Fruit fly (Drosophila melanogaster) whole organism, embryonic: ENCODE measurements around the gene CG6654.
A peak's percentile ranks its signal among the peaks of the same experiment; 100 is the strongest.

Experiments used
- Atf3 ChIP-seq: fragments of 200-800 bp; sonication (Bioruptor generic); optimal IDR thresholded peaks from 3 replicates; lab custom pipeline; 2016; ENCODE audit warnings: missing biosample characterization, missing genetic modification characterization
- Bgb ChIP-seq: fragments of 200-800 bp; sonication (Bioruptor generic); IDR thresholded peaks from 2 replicates; pipeline ENCODE4 v1.3.6; 2022; ENCODE audit warnings: missing biosample characterization, missing genetic modification characterization; ENCODE audit not compliant: partially characterized antibody
- CG10267 ChIP-seq: fragments of 200-800 bp; sonication (Bioruptor generic); optimal IDR thresholded peaks from 2 replicates; lab custom pipeline; 2018; ENCODE audit warnings: missing biosample characterization, mild to moderate bottlenecking, missing genetic modification characterization, moderate library complexity
- CG10959 ChIP-seq: fragments of 200-800 bp; sonication (Bioruptor generic); IDR thresholded peaks from 2 replicates; pipeline ENCODE4 v1.3.6; 2022; ENCODE audit warnings: missing biosample characterization, missing genetic modification characterization
- CG11093 ChIP-seq: fragments of 200-800 bp; sonication (Bioruptor generic); IDR thresholded peaks from 3 replicates; pipeline ENCODE4 v1.3.6; 2022; ENCODE audit warnings: missing biosample characterization, missing genetic modification characterization
- CG11560 ChIP-seq: fragments of 200-800 bp; sonication (Bioruptor generic); IDR thresholded peaks from 3 replicates; pipeline ENCODE4 v1.3.6; 2022; ENCODE audit warnings: missing biosample characterization, missing genetic modification characterization
- CG12391 ChIP-seq: fragments of 200-800 bp; sonication (Bioruptor generic); optimal IDR thresholded peaks from 3 replicates; lab custom pipeline; 2018; ENCODE audit warnings: missing biosample characterization, mild to moderate bottlenecking, missing genetic modification characterization, moderate library complexity
- CG13296 ChIP-seq: fragments of 200-800 bp; sonication (Bioruptor generic); optimal IDR thresholded peaks from 3 replicates; lab custom pipeline; 2018; ENCODE audit warnings: missing biosample characterization, mild to moderate bottlenecking, missing genetic modification characterization
- CG14965 ChIP-seq: fragments of 200-800 bp; sonication (Bioruptor generic); optimal IDR thresholded peaks from 2 replicates; lab custom pipeline; 2016; ENCODE audit warnings: missing biosample characterization, missing genetic modification characterization, borderline replicate concordance
- CG1603 ChIP-seq: fragments of 200-800 bp; sonication (Bioruptor generic); optimal IDR thresholded peaks from 2 replicates; lab custom pipeline; 2019; ENCODE audit warnings: missing biosample characterization, mild to moderate bottlenecking, missing genetic modification characterization, moderate library complexity
- CG16863 ChIP-seq: fragments of 200-800 bp; sonication (Bioruptor generic); optimal IDR thresholded peaks from 3 replicates; lab custom pipeline; 2016; ENCODE audit warnings: missing biosample characterization, missing genetic modification characterization
- CG18599 ChIP-seq: fragments of 200-800 bp; sonication (Bioruptor generic); optimal IDR thresholded peaks from 3 replicates; lab custom pipeline; 2017; ENCODE audit warnings: missing biosample characterization, missing genetic modification characterization, mild to moderate bottlenecking, moderate library complexity, missing genetic modification reagents
- CG3838 ChIP-seq: fragments of 200-800 bp; sonication (Bioruptor generic); optimal IDR thresholded peaks from 3 replicates; lab custom pipeline; 2016; ENCODE audit warnings: missing biosample characterization, missing genetic modification characterization
- CG4424 ChIP-seq: fragments of 200-800 bp; sonication (Bioruptor generic); optimal IDR thresholded peaks from 3 replicates; lab custom pipeline; 2016; ENCODE audit warnings: missing biosample characterization, missing genetic modification characterization
- CG4730 ChIP-seq: fragments of 200-800 bp; sonication (Bioruptor generic); IDR thresholded peaks from 2 replicates; pipeline ENCODE4 v1.3.6; 2022; ENCODE audit warnings: missing biosample characterization, missing genetic modification characterization
- CG7839 ChIP-seq: fragments of 200-800 bp; sonication (Bioruptor generic); optimal IDR thresholded peaks from 3 replicates; lab custom pipeline; 2018; ENCODE audit warnings: missing biosample characterization, mild to moderate bottlenecking, missing genetic modification characterization, moderate library complexity
- CG8478 ChIP-seq: fragments of >200 bp; optimal IDR thresholded peaks from 2 replicates; lab custom pipeline; 2018
- CG9727 ChIP-seq: fragments of 200-800 bp; sonication (Bioruptor generic); optimal IDR thresholded peaks from 3 replicates; lab custom pipeline; 2017; ENCODE audit warnings: missing biosample characterization, mild to moderate bottlenecking, missing genetic modification characterization
- CG9797 ChIP-seq: fragments of 200-800 bp; sonication (Bioruptor generic); optimal IDR thresholded peaks from 3 replicates; lab custom pipeline; 2018; ENCODE audit warnings: missing biosample characterization, mild to moderate bottlenecking, missing genetic modification characterization
- CG9876 ChIP-seq: fragments of 200-800 bp; sonication (Bioruptor generic); optimal IDR thresholded peaks from 2 replicates; lab custom pipeline; 2016; ENCODE audit warnings: missing biosample characterization, missing genetic modification characterization
- CHES-1-like ChIP-seq: fragments of 200-800 bp; sonication (Bioruptor generic); optimal IDR thresholded peaks from 2 replicates; lab custom pipeline; 2016; ENCODE audit warnings: missing biosample characterization, missing genetic modification characterization
- Ets65A ChIP-seq: fragments of 200-800 bp; sonication (Bioruptor generic); peaks from one replicate; lab custom pipeline; 2016; ENCODE audit warnings: missing biosample characterization, missing genetic modification characterization
- Hsf ChIP-seq: fragments of 200-800 bp; sonication (Bioruptor generic); optimal IDR thresholded peaks from 3 replicates; lab custom pipeline; 2016; ENCODE audit warnings: missing biosample characterization, missing genetic modification characterization
- MTF-1 ChIP-seq: fragments of 200-800 bp; sonication (Bioruptor generic); optimal IDR thresholded peaks from 2 replicates; lab custom pipeline; 2018; ENCODE audit warnings: missing biosample characterization, mild to moderate bottlenecking, missing genetic modification characterization, borderline replicate concordance
- Neu2 ChIP-seq: fragments of 200-800 bp; sonication (Bioruptor generic); optimal IDR thresholded peaks from 3 replicates; lab custom pipeline; 2016; ENCODE audit warnings: missing biosample characterization, missing genetic modification characterization, borderline replicate concordance
- Opbp ChIP-seq: fragments of 200-800 bp; sonication (Bioruptor generic); IDR thresholded peaks from 3 replicates; pipeline ENCODE4 v1.3.6; 2022; ENCODE audit warnings: missing biosample characterization, missing genetic modification characterization; ENCODE audit not compliant: partially characterized antibody
- Side ChIP-seq: fragments of 200-800 bp; sonication (Bioruptor generic); optimal IDR thresholded peaks from 2 replicates; lab custom pipeline; 2016; ENCODE audit warnings: missing biosample characterization, missing genetic modification characterization
- Sox100B ChIP-seq: fragments of 200-800 bp; sonication (Bioruptor generic); optimal IDR thresholded peaks from 3 replicates; lab custom pipeline; 2018; ENCODE audit warnings: missing biosample characterization, mild to moderate bottlenecking, missing genetic modification characterization
- Spps ChIP-seq: fragments of 200-800 bp; sonication (Bioruptor generic); optimal IDR thresholded peaks from 2 replicates; lab custom pipeline; 2018; ENCODE audit warnings: missing biosample characterization, mild to moderate bottlenecking, missing genetic modification characterization
- Tbp ChIP-seq: fragments of >200 bp; optimal IDR thresholded peaks from 2 replicates; lab custom pipeline; 2018; ENCODE audit warnings: missing biosample characterization, missing genetic modification characterization
- chif ChIP-seq, 2 experiments: fragments of 200-800 bp; sonication (Bioruptor generic); optimal IDR thresholded peaks; 3 replicates each; lab custom pipeline; 2016; ENCODE audit warnings: missing biosample characterization in 2 of 2, missing genetic modification characterization in 2 of 2
- disco-r ChIP-seq: fragments of 200-800 bp; sonication (Bioruptor generic); optimal IDR thresholded peaks from 2 replicates; lab custom pipeline; 2016; ENCODE audit warnings: missing biosample characterization, missing genetic modification characterization
- gsb-n ChIP-seq: fragments of 200-800 bp; sonication (Bioruptor generic); optimal IDR thresholded peaks from 3 replicates; lab custom pipeline; 2018; ENCODE audit warnings: missing biosample characterization, mild to moderate bottlenecking, missing genetic modification characterization
- gt ChIP-seq: fragments of 200-800 bp; sonication (Bioruptor generic); IDR thresholded peaks from 2 replicates; pipeline ENCODE4 v1.3.6; 2022; ENCODE audit warnings: missing biosample characterization, missing genetic modification characterization
- hb ChIP-seq: fragments of 200-800 bp; sonication (Bioruptor generic); IDR thresholded peaks from 3 replicates; pipeline ENCODE4 v1.3.6; 2022; ENCODE audit warnings: missing biosample characterization, missing genetic modification characterization; ENCODE audit not compliant: partially characterized antibody
- inv ChIP-seq: fragments of 200-800 bp; sonication (Bioruptor generic); IDR thresholded peaks from 2 replicates; pipeline ENCODE4 v1.3.6; 2022; ENCODE audit warnings: missing biosample characterization, missing genetic modification characterization; ENCODE audit not compliant: partially characterized antibody
- ken ChIP-seq: fragments of 200-800 bp; sonication (Bioruptor generic); IDR thresholded peaks from 3 replicates; pipeline ENCODE4 v1.3.6; 2022; ENCODE audit warnings: missing biosample characterization, missing genetic modification characterization
- kni ChIP-seq: fragments of 200-800 bp; sonication (Bioruptor generic); optimal IDR thresholded peaks from 3 replicates; lab custom pipeline; 2017; ENCODE audit warnings: mild to moderate bottlenecking, missing biosample characterization, missing genetic modification reagents, missing genetic modification characterization
- lov ChIP-seq, 2 experiments: fragments of 200-800 bp in 1 of 2; fragments of >200 bp in 1 of 2; sonication (Bioruptor generic) in 1 of 2; IDR thresholded peaks in 1 of 2; optimal IDR thresholded peaks in 1 of 2; 2 replicates in 1 of 2; 3 replicates in 1 of 2; pipeline versions ENCODE4 v1.3.6 to Lab custom; 2017 to 2022; ENCODE audit warnings: missing biosample characterization in 1 of 2, missing genetic modification characterization in 1 of 2
- maf-S ChIP-seq: fragments of 200-800 bp; sonication (Bioruptor generic); optimal IDR thresholded peaks from 2 replicates; lab custom pipeline; 2016; ENCODE audit warnings: missing biosample characterization, missing genetic modification characterization
- mld ChIP-seq: fragments of 200-800 bp; sonication (Bioruptor generic); IDR thresholded peaks from 3 replicates; pipeline ENCODE4 v1.3.6; 2022; ENCODE audit warnings: missing biosample characterization, missing genetic modification characterization; ENCODE audit not compliant: partially characterized antibody
- nau ChIP-seq: fragments of 200-800 bp; sonication (Bioruptor generic); optimal IDR thresholded peaks from 3 replicates; lab custom pipeline; 2017; ENCODE audit warnings: missing biosample characterization, mild to moderate bottlenecking, missing genetic modification characterization, missing genetic modification reagents
- otp ChIP-seq: fragments of 200-800 bp; sonication (Bioruptor generic); IDR thresholded peaks from 3 replicates; pipeline ENCODE4, ENCODE4 v1.3.6; 2022; ENCODE audit warnings: missing biosample characterization, missing genetic modification characterization
- prd ChIP-seq, 3 experiments: fragments of >200 bp in 2 of 3; fragments of 200-800 bp in 1 of 3; sonication (Bioruptor generic) in 1 of 3; optimal IDR thresholded peaks in 2 of 3; IDR thresholded peaks in 1 of 3; 2 replicates in 2 of 3; 3 replicates in 1 of 3; pipeline versions ENCODE4 v1.3.6 to Lab custom; 2017 to 2022; ENCODE audit warnings: missing biosample characterization in 1 of 3, missing genetic modification characterization in 1 of 3
- psq ChIP-seq: fragments of 200-800 bp; sonication (Bioruptor generic); optimal IDR thresholded peaks from 2 replicates; lab custom pipeline; 2017; ENCODE audit warnings: missing biosample characterization, missing genetic modification characterization
- shn ChIP-seq: fragments of 200-800 bp; sonication (Bioruptor generic); optimal IDR thresholded peaks from 3 replicates; lab custom pipeline; 2016; ENCODE audit warnings: missing biosample characterization, missing genetic modification characterization
- sima ChIP-seq: fragments of 200-800 bp; sonication (Bioruptor generic); optimal IDR thresholded peaks from 2 replicates; lab custom pipeline; 2016; ENCODE audit warnings: missing biosample characterization, missing genetic modification characterization
- so ChIP-seq: fragments of 200-800 bp; sonication (Bioruptor generic); IDR thresholded peaks from 3 replicates; pipeline ENCODE4 v1.3.6; 2022; ENCODE audit warnings: missing biosample characterization, missing genetic modification characterization
- tgo ChIP-seq: fragments of 200-800 bp; sonication (Bioruptor generic); IDR thresholded peaks from 3 replicates; pipeline ENCODE4 v1.3.6; 2022; ENCODE audit warnings: missing biosample characterization, missing genetic modification characterization
- toy ChIP-seq: fragments of 200-800 bp; sonication (Bioruptor generic); IDR thresholded peaks from 2 replicates; pipeline ENCODE4 v1.3.6; 2022; ENCODE audit warnings: missing biosample characterization, missing genetic modification characterization

Gene CG6654

DNA sequence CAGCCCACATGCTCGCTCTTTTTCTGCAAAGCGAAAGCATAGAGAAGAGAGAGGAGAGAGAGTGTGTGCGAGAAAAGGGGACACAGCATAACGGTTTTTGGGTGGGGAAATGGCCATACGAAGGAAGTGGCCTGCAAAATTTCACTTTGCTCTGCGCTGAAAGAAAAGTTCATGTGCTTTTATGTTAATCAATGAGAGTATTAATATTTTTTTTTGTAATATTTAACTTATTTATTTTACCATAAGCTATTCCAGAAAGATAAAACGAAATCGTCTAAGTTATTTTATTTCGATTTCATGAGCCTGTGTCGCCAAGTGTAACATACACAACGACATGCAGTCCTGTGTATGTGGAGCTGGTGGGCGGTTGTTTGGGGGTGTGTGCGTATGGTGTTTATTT, 37.0 kb upstream of the CG6654 start (continued):
- TF ChIP-seq CG11093 (GFP tag; lab: Robert Waterston, UW) (peak; percentile 63; the same call in 2 of the 3 replicates), Ets65A (peak; percentile 89), CG13296 (GFP tag; lab: Kevin White, UChicago) (no peak), Atf3 (GFP tag; lab: Kevin White, UChicago) (no peak), sima (no peak), chif (GFP tag; optimal IDR thresholded peaks at IDR 0.05; lab: Kevin White, UChicago) (no peak), psq (GFP tag; lab: Kevin White, UChicago) (no peak), Side (GFP tag; lab: Kevin White, UChicago) (no peak), CG9727 (GFP tag; lab: Kevin White, UChicago) (peak; percentile 63), CG14965 (GFP tag; lab: Kevin White, UChicago) (no peak), CG18599 (peak; percentile 94), Neu2 (GFP tag; lab: Kevin White, UChicago) (no peak), nau (GFP tag; lab: Kevin White, UChicago) (no peak), CG4730 (peak; percentile 62), shn (GFP tag; lab: Kevin White, UChicago) (no peak), Opbp (GFP tag; lab: Robert Waterston, UW) (no peak), Bgb (GFP tag; lab: Robert Waterston, UW) (no peak), disco-r (GFP tag; lab: Kevin White, UChicago) (no peak), gsb-n (tag; lab: Kevin White, UChicago) (no peak), inv (no peak), Sox100B (GFP tag; lab: Kevin White, UChicago) (no peak), Spps (tag; lab: Kevin White, UChicago) (no peak), Tbp (GFP tag; lab: Kevin White, UChicago) (no peak), Hsf (GFP tag; lab: Kevin White, UChicago) (peak; percentile 45), gt (0 out of 2 replicates have a peak, but pooled peaks have one; percentile 14), CG7839 (tag; lab: Kevin White, UChicago) (no peak), CG16863 (GFP tag; lab: Kevin White, UChicago) (no peak), CG4424 (peak; percentile 24), CG9797 (GFP tag; lab: Kevin White, UChicago) (no peak), CG8478 (lab: Kevin White, UChicago) (no peak), CG10267 (tag; lab: Kevin White, UChicago) (peak; percentile 39), CHES-1-like (no peak), kni (GFP tag; lab: Kevin White, UChicago) (no peak), otp (GFP tag; lab: Robert Waterston, UW) (no peak), CG12391 (tag; lab: Kevin White, UChicago) (peak; percentile 80), prd (optimal IDR thresholded peaks at IDR 0.05; lab: Kevin White, UChicago) (no peak), prd (GFP tag; IDR thresholded peaks at IDR 0.05; lab: Robert Waterston, UW) (peak; percentile 76; the same call in 2 of the 3 replicates), MTF-1 (no peak), hb (GFP tag; lab: Robert Waterston, UW) (no peak), CG9876 (GFP tag; lab: Kevin White, UChicago) (no peak), maf-S (GFP tag; lab: Kevin White, UChicago) (no peak), tgo (GFP tag; lab: Robert Waterston, UW) (peak; percentile 80), mld (GFP tag; lab: Robert Waterston, UW) (no peak), CG1603 (tag; lab: Kevin White, UChicago) (no peak), so (peak; percentile 73; the same call in 1 of the 3 replicates), toy (GFP tag; lab: Robert Waterston, UW) (0 out of 2 replicates have a peak, but pooled peaks have one; percentile 28), ken (GFP tag; lab: Robert Waterston, UW) (peak; percentile 65; the same call in 1 of the 3 replicates), lov (optimal IDR thresholded peaks at IDR 0.05; lab: Kevin White, UChicago) (no peak), lov (GFP tag; IDR thresholded peaks at IDR 0.05; lab: Robert Waterston, UW) (no peak), CG10959 (no peak), CG11560 (no peak), CG3838 (GFP tag; lab: Kevin White, UChicago) (no peak)
